Fruit fly (Drosophila melanogaster) whole organism, embryonic: Measurements from ENCODE around the gene CG33791.

ENCODE experiments used
- ATbp ChIP-seq: fragments of 200-800 bp; sonication (Bioruptor generic); optimal IDR thresholded peaks from 2 replicates; lab custom pipeline; 2017; ENCODE audit warnings: missing biosample characterization, mild to moderate bottlenecking, missing genetic modification characterization, missing genetic modification reagents
- CG11398 ChIP-seq: fragments of 200-800 bp; sonication (Bioruptor generic); optimal IDR thresholded peaks from 2 replicates; lab custom pipeline; 2016; ENCODE audit warnings: missing biosample characterization, missing genetic modification characterization
- CG11504 ChIP-seq: fragments of 200-800 bp; sonication (Bioruptor generic); optimal IDR thresholded peaks from 3 replicates; lab custom pipeline; 2019; ENCODE audit warnings: missing biosample characterization, mild to moderate bottlenecking, missing genetic modification characterization, moderate library complexity
- CG11696 ChIP-seq: fragments of 200-800 bp; sonication (Bioruptor generic); IDR thresholded peaks from 2 replicates; pipeline ENCODE4 v1.3.6; 2022; ENCODE audit warnings: missing biosample characterization, missing genetic modification characterization
- CG12236 ChIP-seq: fragments of 200-800 bp; sonication (Bioruptor generic); optimal IDR thresholded peaks from 2 replicates; lab custom pipeline; 2016; ENCODE audit warnings: missing biosample characterization, missing genetic modification characterization
- CG13287 ChIP-seq: fragments of 200-800 bp; sonication (Bioruptor generic); IDR thresholded peaks from 2 replicates; pipeline ENCODE4 v1.3.6; 2022; ENCODE audit warnings: missing biosample characterization, missing genetic modification characterization; ENCODE audit not compliant: partially characterized antibody
- CG13424 ChIP-seq: fragments of 200-800 bp; sonication (Bioruptor generic); optimal IDR thresholded peaks from 2 replicates; lab custom pipeline; 2019; ENCODE audit warnings: missing biosample characterization, mild to moderate bottlenecking, missing genetic modification characterization, moderate library complexity
- CG14014 ChIP-seq: fragments of 200-800 bp; sonication (Bioruptor generic); IDR thresholded peaks from 2 replicates; pipeline ENCODE4 v1.3.6; 2022; ENCODE audit warnings: missing biosample characterization, missing genetic modification characterization
- CG14050 ChIP-seq: fragments of 200-800 bp; sonication (Bioruptor generic); IDR thresholded peaks from 3 replicates; pipeline ENCODE4 v1.3.6; 2022; ENCODE audit warnings: missing biosample characterization, missing genetic modification characterization
- CG1603 ChIP-seq: fragments of 200-800 bp; sonication (Bioruptor generic); optimal IDR thresholded peaks from 2 replicates; lab custom pipeline; 2019; ENCODE audit warnings: missing biosample characterization, mild to moderate bottlenecking, missing genetic modification characterization, moderate library complexity
- CG17186 ChIP-seq: fragments of 200-800 bp; sonication (Bioruptor generic); optimal IDR thresholded peaks from 3 replicates; lab custom pipeline; 2017; ENCODE audit warnings: missing biosample characterization, missing genetic modification reagents, missing genetic modification characterization
- CG18262 ChIP-seq: fragments of 200-800 bp; optimal IDR thresholded peaks from 3 replicates; lab custom pipeline; 2019; ENCODE audit warnings: missing biosample characterization, mild to moderate bottlenecking, missing genetic modification characterization, moderate library complexity
- CG2120 ChIP-seq: fragments of 200-800 bp; sonication (Bioruptor generic); optimal IDR thresholded peaks from 3 replicates; lab custom pipeline; 2016; ENCODE audit warnings: missing biosample characterization, missing genetic modification characterization
- CG2712 ChIP-seq: fragments of 200-800 bp; optimal IDR thresholded peaks from 3 replicates; lab custom pipeline; 2019; ENCODE audit warnings: missing biosample characterization, mild to moderate bottlenecking, missing genetic modification characterization, moderate library complexity
- CG31224 ChIP-seq: fragments of 200-800 bp; sonication (Bioruptor generic); IDR thresholded peaks from 2 replicates; pipeline ENCODE4 v1.3.6; 2022; ENCODE audit warnings: missing biosample characterization, missing genetic modification characterization
- CG32532 ChIP-seq: fragments of 200-800 bp; sonication (Bioruptor generic); IDR thresholded peaks from 2 replicates; pipeline ENCODE4 v1.3.6; 2022; ENCODE audit warnings: missing biosample characterization, missing genetic modification characterization
- CG33557 ChIP-seq: fragments of 200-800 bp; sonication (Bioruptor generic); optimal IDR thresholded peaks from 2 replicates; lab custom pipeline; 2019; ENCODE audit warnings: missing biosample characterization, mild to moderate bottlenecking, missing genetic modification characterization, moderate library complexity
- CG3407 ChIP-seq: fragments of 200-800 bp; sonication (Bioruptor generic); optimal IDR thresholded peaks from 2 replicates; lab custom pipeline; 2018; ENCODE audit warnings: missing biosample characterization, mild to moderate bottlenecking, missing genetic modification characterization
- CG5953 ChIP-seq: fragments of 200-800 bp; sonication (Bioruptor generic); IDR thresholded peaks from 2 replicates; pipeline ENCODE4 v1.3.6; 2022; ENCODE audit warnings: missing biosample characterization, missing genetic modification characterization
- CG6175 ChIP-seq: fragments of 200-800 bp; sonication (Bioruptor generic); IDR thresholded peaks from 3 replicates; pipeline ENCODE4 v1.3.6; 2022; ENCODE audit warnings: missing biosample characterization, missing genetic modification characterization
- CG6791 ChIP-seq: fragments of 200-800 bp; sonication (Bioruptor generic); IDR thresholded peaks from 3 replicates; pipeline ENCODE4 v1.3.6; 2022; ENCODE audit warnings: missing biosample characterization, missing genetic modification characterization; ENCODE audit not compliant: partially characterized antibody
- CG7556 ChIP-seq: fragments of 200-800 bp; sonication (Bioruptor generic); optimal IDR thresholded peaks from 2 replicates; lab custom pipeline; 2017; ENCODE audit warnings: missing biosample characterization, mild to moderate bottlenecking, missing genetic modification characterization
- D ChIP-seq, 2 experiments: fragments of 200-800 bp in 1 of 2; fragments of >200 bp in 1 of 2; sonication (Bioruptor generic) in 1 of 2; optimal IDR thresholded peaks; 2 replicates in 1 of 2; 3 replicates in 1 of 2; lab custom pipeline; 2017; ENCODE audit warnings: mild to moderate bottlenecking in 1 of 2, missing biosample characterization in 1 of 2, missing genetic modification characterization in 1 of 2, missing genetic modification reagents in 1 of 2
- Drgx ChIP-seq: fragments of 200-800 bp; sonication (Bioruptor generic); IDR thresholded peaks from 2 replicates; pipeline ENCODE4 v1.3.6; 2022; ENCODE audit warnings: missing biosample characterization, missing genetic modification characterization
- Ets65A ChIP-seq: fragments of 200-800 bp; sonication (Bioruptor generic); peaks from one replicate; lab custom pipeline; 2016; ENCODE audit warnings: missing biosample characterization, missing genetic modification characterization
- Ets97D ChIP-seq: fragments of 200-800 bp; sonication (Bioruptor generic); optimal IDR thresholded peaks from 3 replicates; lab custom pipeline; 2016; ENCODE audit warnings: missing biosample characterization, missing genetic modification characterization
- H15 ChIP-seq: fragments of 200-800 bp; sonication (Bioruptor generic); IDR thresholded peaks from 3 replicates; pipeline ENCODE4 v1.3.6; 2022; ENCODE audit warnings: missing biosample characterization, missing genetic modification characterization
- Lim3 ChIP-seq: fragments of 200-800 bp; sonication (Bioruptor generic); IDR thresholded peaks from 2 replicates; pipeline ENCODE4 v1.3.6; 2022; ENCODE audit warnings: missing biosample characterization, missing genetic modification characterization
- Med ChIP-seq: fragments of 200-800 bp; sonication (Bioruptor generic); peaks from one replicate; lab custom pipeline; 2016; ENCODE audit warnings: missing biosample characterization, missing genetic modification characterization, mild to moderate bottlenecking, inconsistent platforms, moderate library complexity
- Meics ChIP-seq: fragments of 200-800 bp; sonication (Bioruptor generic); optimal IDR thresholded peaks from 2 replicates; lab custom pipeline; 2017; ENCODE audit warnings: missing biosample characterization, mild to moderate bottlenecking, missing genetic modification characterization
- Mes4 ChIP-seq: fragments of 200-800 bp; sonication (Bioruptor generic); optimal IDR thresholded peaks from 2 replicates; lab custom pipeline; 2016; ENCODE audit warnings: missing biosample characterization, missing genetic modification characterization
- Opbp ChIP-seq: fragments of 200-800 bp; sonication (Bioruptor generic); IDR thresholded peaks from 3 replicates; pipeline ENCODE4 v1.3.6; 2022; ENCODE audit warnings: missing biosample characterization, missing genetic modification characterization; ENCODE audit not compliant: partially characterized antibody
- Sry-β ChIP-seq: fragments of 200-800 bp; sonication (Bioruptor generic); optimal IDR thresholded peaks from 2 replicates; lab custom pipeline; 2018; ENCODE audit warnings: missing biosample characterization, mild to moderate bottlenecking, missing genetic modification characterization, moderate library complexity
- Trl ChIP-seq, 3 experiments: fragments of >200 bp in 2 of 3; fragments of 200-800 bp in 1 of 3; sonication (Bioruptor generic) in 1 of 3; optimal IDR thresholded peaks; 2 replicates in 1 of 3; 3 replicates in 2 of 3; lab custom pipeline; 2016 to 2017; ENCODE audit warnings: missing biosample characterization in 1 of 3, missing genetic modification characterization in 1 of 3
- ash1 ChIP-seq: fragments of 200-800 bp; sonication (Bioruptor generic); optimal IDR thresholded peaks from 2 replicates; lab custom pipeline; 2018; ENCODE audit warnings: missing biosample characterization, mild to moderate bottlenecking, missing genetic modification characterization
- br ChIP-seq: fragments of >200 bp; optimal IDR thresholded peaks from 2 replicates; lab custom pipeline; 2017
- cg ChIP-seq: fragments of 200-800 bp; sonication (Bioruptor generic); optimal IDR thresholded peaks from 3 replicates; lab custom pipeline; 2019; ENCODE audit warnings: missing biosample characterization, mild to moderate bottlenecking, missing genetic modification characterization, moderate library complexity
- hbn ChIP-seq: fragments of 200-800 bp; sonication (Bioruptor generic); IDR thresholded peaks from 2 replicates; pipeline ENCODE4 v1.3.6; 2022; ENCODE audit warnings: missing biosample characterization, missing genetic modification characterization; ENCODE audit not compliant: partially characterized antibody
- hkb ChIP-seq, 2 experiments: fragments of 200-800 bp in 1 of 2; fragments of >200 bp in 1 of 2; sonication (Bioruptor generic) in 1 of 2; IDR thresholded peaks in 1 of 2; optimal IDR thresholded peaks in 1 of 2; 2 replicates each; pipeline versions ENCODE4 v1.3.6 to Lab custom; 2017 to 2022; ENCODE audit warnings: missing biosample characterization in 1 of 2, missing genetic modification characterization in 1 of 2
- ind ChIP-seq: fragments of 200-800 bp; sonication (Bioruptor generic); optimal IDR thresholded peaks from 3 replicates; lab custom pipeline; 2016; ENCODE audit warnings: missing biosample characterization, missing genetic modification characterization
- kni ChIP-seq: fragments of 200-800 bp; sonication (Bioruptor generic); optimal IDR thresholded peaks from 3 replicates; lab custom pipeline; 2017; ENCODE audit warnings: mild to moderate bottlenecking, missing biosample characterization, missing genetic modification reagents, missing genetic modification characterization
- lov ChIP-seq, 2 experiments: fragments of 200-800 bp in 1 of 2; fragments of >200 bp in 1 of 2; sonication (Bioruptor generic) in 1 of 2; IDR thresholded peaks in 1 of 2; optimal IDR thresholded peaks in 1 of 2; 2 replicates in 1 of 2; 3 replicates in 1 of 2; pipeline versions ENCODE4 v1.3.6 to Lab custom; 2017 to 2022; ENCODE audit warnings: missing biosample characterization in 1 of 2, missing genetic modification characterization in 1 of 2
- pum ChIP-seq: fragments of 200-800 bp; sonication (Bioruptor generic); optimal IDR thresholded peaks from 2 replicates; lab custom pipeline; 2016; ENCODE audit warnings: missing biosample characterization, missing genetic modification characterization
- sens ChIP-seq: fragments of 200-800 bp; sonication (Bioruptor generic); peaks from one replicate; lab custom pipeline; 2016; ENCODE audit warnings: missing biosample characterization, missing genetic modification characterization
- tap ChIP-seq: fragments of 200-800 bp; optimal IDR thresholded peaks from 3 replicates; lab custom pipeline; 2019; ENCODE audit warnings: missing biosample characterization, mild to moderate bottlenecking, missing genetic modification characterization, moderate library complexity
- trh ChIP-seq: fragments of 200-800 bp; sonication (Bioruptor generic); optimal IDR thresholded peaks from 2 replicates; lab custom pipeline; 2016; ENCODE audit warnings: missing biosample characterization, missing genetic modification characterization

The CG33791 gene

DNA sequence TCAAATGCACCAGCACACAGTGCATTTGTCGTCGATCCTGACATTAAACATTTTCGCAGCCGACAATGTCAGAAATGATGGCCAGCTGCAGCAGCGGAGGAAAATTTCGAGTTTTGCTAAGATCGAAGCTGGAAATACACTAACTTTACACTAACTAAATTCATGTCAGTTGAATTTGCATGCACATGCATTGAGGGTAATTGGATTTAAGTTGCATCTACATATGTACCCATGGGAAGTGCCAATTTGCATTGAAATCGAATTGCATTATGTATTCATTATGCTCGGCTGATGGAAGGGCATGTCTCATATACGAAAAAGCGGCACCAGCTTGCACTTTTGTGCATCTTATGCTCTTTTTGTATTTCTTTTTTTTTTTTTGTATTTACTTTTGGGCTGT lies 18.0 kb upstream of the CG33791 start (continued):
- TF ChIP-seq Mes4 (no peak), H15 (GFP tag; lab: Robert Waterston, UW) (peak; percentile 42; the same call in 1 of the 3 replicates), trh (no peak), br (lab: Kevin White, UChicago) (no peak), CG33557 (no peak), hbn (GFP tag; lab: Robert Waterston, UW) (no peak), CG1603 (tag; lab: Kevin White, UChicago) (peak; percentile 13), hkb (optimal IDR thresholded peaks at IDR 0.05; lab: Kevin White, UChicago) (no peak), hkb (GFP tag; IDR thresholded peaks at IDR 0.05; lab: Robert Waterston, UW) (0 out of 2 replicates have a peak, but pooled peaks have one; percentile 34), CG32532 (GFP tag; lab: Robert Waterston, UW) (peak; percentile 31; the same call in 1 of the 2 replicates), tap (tag; lab: Kevin White, UChicago) (peak; percentile 47), Ets97D (GFP tag; lab: Kevin White, UChicago) (no peak)

DNA sequence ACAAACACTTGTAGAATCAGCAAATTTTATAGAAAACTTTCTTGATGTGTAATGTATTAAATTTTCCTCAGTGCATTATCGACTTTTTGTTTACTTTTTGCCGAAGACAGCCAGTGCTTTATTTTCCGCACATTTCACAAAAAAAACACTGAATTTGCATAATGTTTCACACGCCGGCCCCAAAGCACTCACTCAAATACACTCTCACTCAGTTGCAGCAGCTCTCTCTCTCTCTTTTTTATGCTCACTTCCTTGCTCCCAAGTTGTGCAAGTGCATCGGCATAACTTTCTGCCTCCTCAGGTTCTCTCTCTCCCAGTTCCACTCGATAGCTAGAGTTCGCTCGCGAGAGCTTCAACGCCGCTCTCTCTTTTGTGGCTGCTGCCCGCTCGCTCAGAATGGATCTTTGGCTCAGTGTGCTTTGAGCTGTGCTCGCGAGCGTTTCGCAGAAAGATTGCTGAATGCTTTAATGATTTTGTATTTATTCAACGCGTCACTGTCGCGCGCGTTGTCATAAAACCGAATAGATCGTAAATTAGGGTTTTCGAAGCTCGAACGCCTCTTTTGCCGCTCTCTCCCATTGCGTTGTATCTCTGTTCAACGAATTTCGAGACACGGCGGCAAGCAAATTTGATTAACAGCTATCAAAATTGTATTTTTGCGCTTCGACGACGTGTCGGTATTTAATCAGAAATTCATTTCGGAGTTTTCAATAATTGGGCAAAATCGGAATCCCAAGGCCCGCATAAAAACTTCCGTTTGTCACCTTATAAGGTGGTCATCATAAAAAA lies 16.3 kb upstream of the CG33791 start:
- no peak for TF ChIP-seq CG18262
- TF ChIP-seq ash1 (GFP tag; lab: Kevin White, UChicago), result no peak
- peak; percentile 55; the same call in 1 of the 3 replicates for TF ChIP-seq Opbp (GFP tag; lab: Robert Waterston, UW)
- no peak for TF ChIP-seq CG13424 (tag; lab: Kevin White, UChicago)
- TF ChIP-seq pum (GFP tag; lab: Kevin White, UChicago), result no peak
- TF ChIP-seq CG11696 (GFP tag; lab: Robert Waterston, UW), result peak; percentile 47; the same call in 1 of the 2 replicates
- TF ChIP-seq Drgx, result peak; percentile 68; the same call in 1 of the 2 replicates
- TF ChIP-seq CG11504 (tag; lab: Kevin White, UChicago), result no peak
- TF ChIP-seq lov (optimal IDR thresholded peaks at IDR 0.05; lab: Kevin White, UChicago), result no peak
- 0 out of 3 replicates have a peak, but pooled peaks have one; percentile 54 for TF ChIP-seq lov (GFP tag; IDR thresholded peaks at IDR 0.05; lab: Robert Waterston, UW)
- TF ChIP-seq CG2120 (GFP tag; lab: Kevin White, UChicago), result no peak
- peak; percentile 76 for TF ChIP-seq CG6791
- TF ChIP-seq sens (GFP tag; lab: Kevin White, UChicago), result peak; percentile 71
- peak; percentile 67 for TF ChIP-seq CG13287 (GFP tag; lab: Robert Waterston, UW)
- TF ChIP-seq CG14014 (GFP tag; lab: Robert Waterston, UW), result peak; percentile 33; the same call in 1 of the 2 replicates
- no peak for TF ChIP-seq CG5953 (GFP tag; lab: Robert Waterston, UW)
- no peak for TF ChIP-seq CG11398 (GFP tag; lab: Kevin White, UChicago)
- no peak for TF ChIP-seq CG3407 (GFP tag; lab: Kevin White, UChicago)
- no peak for TF ChIP-seq hkb (optimal IDR thresholded peaks at IDR 0.05; lab: Kevin White, UChicago)
- TF ChIP-seq hkb (GFP tag; IDR thresholded peaks at IDR 0.05; lab: Robert Waterston, UW), result peak; percentile 56
- TF ChIP-seq CG7556 (GFP tag; lab: Kevin White, UChicago), result no peak
- TF ChIP-seq CG2712 (tag; lab: Kevin White, UChicago), result peak; percentile 3
- TF ChIP-seq D (optimal IDR thresholded peaks at IDR 0.05; lab: Kevin White, UChicago), result no peak
- TF ChIP-seq D (GFP tag; optimal IDR thresholded peaks at IDR 0.05; lab: Kevin White, UChicago), result no peak
- no peak for TF ChIP-seq Ets65A
- no peak for TF ChIP-seq ind (GFP tag; lab: Kevin White, UChicago)
- no peak for TF ChIP-seq CG14050 (GFP tag; lab: Robert Waterston, UW)
- peak; percentile 36 for TF ChIP-seq Meics
- TF ChIP-seq CG6175, result 0 out of 3 replicates have a peak, but pooled peaks have one; percentile 24
- TF ChIP-seq CG12236 (GFP tag; lab: Kevin White, UChicago), result no peak
- no peak for TF ChIP-seq Lim3 (GFP tag; lab: Robert Waterston, UW)
- peak; percentile 39 for TF ChIP-seq cg (GFP tag; lab: Kevin White, UChicago)
- no peak for TF ChIP-seq Sry-β (GFP tag; lab: Kevin White, UChicago)
- TF ChIP-seq CG17186, result no peak
- TF ChIP-seq Trl (optimal IDR thresholded peaks at IDR 0.05; lab: Kevin White, UChicago), result peak; percentile 96 to 100
- peak; percentile 78 for TF ChIP-seq Trl (GFP tag; optimal IDR thresholded peaks at IDR 0.05; lab: Kevin White, UChicago)
- no peak for TF ChIP-seq ATbp (GFP tag; lab: Kevin White, UChicago)
- TF ChIP-seq kni (GFP tag; lab: Kevin White, UChicago), result peak; percentile 49
- no peak for TF ChIP-seq CG31224 (GFP tag; lab: Robert Waterston, UW)
- peak; percentile 81 for TF ChIP-seq Med (GFP tag; lab: Kevin White, UChicago)
